Fruit fly (Drosophila melanogaster) whole organism, embryonic: Measurements from ENCODE around the gene HHEX.
A peak's percentile ranks its signal among the peaks of the same experiment; 100 is the strongest.

ENCODE experiments used
- Bteb2 ChIP-seq: fragments of 200-800 bp; sonication (Bioruptor generic); optimal IDR thresholded peaks from 2 replicates; lab custom pipeline; 2016; ENCODE audit warnings: missing biosample characterization, missing genetic modification characterization
- CG10209 ChIP-seq: fragments of 200-800 bp; sonication (Bioruptor generic); optimal IDR thresholded peaks from 3 replicates; lab custom pipeline; 2017; ENCODE audit warnings: missing biosample characterization, mild to moderate bottlenecking, missing genetic modification characterization, missing genetic modification reagents
- CG11247 ChIP-seq: fragments of 200-800 bp; sonication (Bioruptor generic); IDR thresholded peaks from 2 replicates; pipeline ENCODE4 v1.3.6; 2022; ENCODE audit warnings: missing biosample characterization, missing genetic modification characterization
- CG12104 ChIP-seq: fragments of 200-800 bp; sonication (Bioruptor generic); optimal IDR thresholded peaks from 3 replicates; lab custom pipeline; 2016; ENCODE audit warnings: missing biosample characterization, missing genetic modification characterization
- CG12659 ChIP-seq: fragments of 200-800 bp; sonication (Bioruptor generic); optimal IDR thresholded peaks from 3 replicates; lab custom pipeline; 2017; ENCODE audit warnings: mild to moderate bottlenecking, missing biosample characterization, missing genetic modification reagents, missing genetic modification characterization
- CG15601 ChIP-seq: fragments of 200-800 bp; sonication (Bioruptor generic); optimal IDR thresholded peaks from 3 replicates; lab custom pipeline; 2019; ENCODE audit warnings: missing biosample characterization, mild to moderate bottlenecking, missing genetic modification characterization, moderate library complexity
- CG1602 ChIP-seq: fragments of 200-800 bp; sonication (Bioruptor generic); optimal IDR thresholded peaks from 3 replicates; lab custom pipeline; 2016; ENCODE audit warnings: missing biosample characterization, missing genetic modification characterization
- CG16779 ChIP-seq: fragments of 200-800 bp; sonication (Bioruptor generic); IDR thresholded peaks from 2 replicates; pipeline ENCODE4 v1.3.6; 2022; ENCODE audit warnings: missing biosample characterization, missing genetic modification characterization
- CG17568 ChIP-seq: fragments of 200-800 bp; sonication (Bioruptor generic); optimal IDR thresholded peaks from 2 replicates; lab custom pipeline; 2018; ENCODE audit warnings: missing biosample characterization, mild to moderate bottlenecking, missing genetic modification characterization, moderate library complexity
- CG17829 ChIP-seq: fragments of 200-800 bp; optimal IDR thresholded peaks from 2 replicates; lab custom pipeline; 2019; ENCODE audit warnings: missing biosample characterization, mild to moderate bottlenecking, missing genetic modification characterization, moderate library complexity
- CG1832 ChIP-seq: fragments of 200-800 bp; sonication (Bioruptor generic); optimal IDR thresholded peaks from 2 replicates; lab custom pipeline; 2017; ENCODE audit warnings: missing biosample characterization, mild to moderate bottlenecking, missing genetic modification characterization, inconsistent platforms
- CG18476 ChIP-seq: fragments of 200-800 bp; sonication (Bioruptor generic); optimal IDR thresholded peaks from 2 replicates; lab custom pipeline; 2016; ENCODE audit warnings: missing biosample characterization, mild to moderate bottlenecking, missing genetic modification characterization
- CG30403 ChIP-seq: fragments of 200-800 bp; sonication (Bioruptor generic); optimal IDR thresholded peaks from 3 replicates; lab custom pipeline; 2016; ENCODE audit warnings: missing biosample characterization, missing genetic modification characterization
- CG3065 ChIP-seq: fragments of 200-800 bp; sonication (Bioruptor generic); optimal IDR thresholded peaks from 2 replicates; lab custom pipeline; 2016; ENCODE audit warnings: missing biosample characterization, missing genetic modification characterization
- CG32772 ChIP-seq: fragments of 200-800 bp; sonication (Bioruptor generic); IDR thresholded peaks from 2 replicates; pipeline ENCODE4 v1.3.6; 2022; ENCODE audit warnings: missing biosample characterization, missing genetic modification characterization
- CG3281 ChIP-seq: fragments of 200-800 bp; sonication (Bioruptor generic); optimal IDR thresholded peaks from 3 replicates; lab custom pipeline; 2017; ENCODE audit warnings: missing biosample characterization, mild to moderate bottlenecking, missing genetic modification characterization
- CG33213 ChIP-seq: fragments of 200-800 bp; sonication (Bioruptor generic); optimal IDR thresholded peaks from 3 replicates; lab custom pipeline; 2016; ENCODE audit warnings: missing biosample characterization, missing genetic modification characterization
- CG34224 ChIP-seq: fragments of 200-800 bp; sonication (Bioruptor generic); IDR thresholded peaks from 3 replicates; pipeline ENCODE4 v1.3.6; 2022; ENCODE audit warnings: missing biosample characterization, missing genetic modification characterization; ENCODE audit not compliant: partially characterized antibody
- CG4360 ChIP-seq: fragments of 200-800 bp; sonication (Bioruptor generic); IDR thresholded peaks from 2 replicates; pipeline ENCODE4 v1.3.6; 2022; ENCODE audit warnings: missing biosample characterization, missing genetic modification characterization
- CG4424 ChIP-seq: fragments of 200-800 bp; sonication (Bioruptor generic); optimal IDR thresholded peaks from 3 replicates; lab custom pipeline; 2016; ENCODE audit warnings: missing biosample characterization, missing genetic modification characterization
- CG7372 ChIP-seq: fragments of 200-800 bp; sonication (Bioruptor generic); IDR thresholded peaks from 2 replicates; pipeline ENCODE4 v1.3.6; 2022; ENCODE audit warnings: missing biosample characterization, missing genetic modification characterization
- CG7556 ChIP-seq: fragments of 200-800 bp; sonication (Bioruptor generic); optimal IDR thresholded peaks from 2 replicates; lab custom pipeline; 2017; ENCODE audit warnings: missing biosample characterization, mild to moderate bottlenecking, missing genetic modification characterization
- CG9932 ChIP-seq: fragments of 200-800 bp; sonication (Bioruptor generic); IDR thresholded peaks from 2 replicates; pipeline ENCODE4 v1.3.6; 2022; ENCODE audit warnings: missing biosample characterization, missing genetic modification characterization
- CTCF ChIP-seq: fragments of 200-800 bp; sonication (Bioruptor generic); optimal IDR thresholded peaks from 2 replicates; lab custom pipeline; 2017; ENCODE audit warnings: missing biosample characterization, mild to moderate bottlenecking, missing genetic modification characterization, moderate library complexity
- Dek ChIP-seq: fragments of 200-800 bp; sonication (Bioruptor generic); optimal IDR thresholded peaks from 3 replicates; lab custom pipeline; 2019; ENCODE audit warnings: missing biosample characterization, mild to moderate bottlenecking, missing genetic modification characterization, moderate library complexity
- Hmr ChIP-seq: fragments of 200-800 bp; sonication (Bioruptor generic); optimal IDR thresholded peaks from 3 replicates; lab custom pipeline; 2017; ENCODE audit warnings: mild to moderate bottlenecking, missing biosample characterization, missing genetic modification reagents, missing genetic modification characterization
- MBD-R2 ChIP-seq: fragments of 200-800 bp; sonication (Bioruptor generic); IDR thresholded peaks from 2 replicates; pipeline ENCODE4 v1.3.6; 2022; ENCODE audit warnings: missing biosample characterization, missing genetic modification characterization
- Max ChIP-seq: fragments of 200-800 bp; sonication (Bioruptor generic); optimal IDR thresholded peaks from 2 replicates; lab custom pipeline; 2016; ENCODE audit warnings: missing biosample characterization, mild to moderate bottlenecking, missing genetic modification characterization
- Nf-YB ChIP-seq: fragments of 200-800 bp; sonication (Bioruptor generic); optimal IDR thresholded peaks from 3 replicates; lab custom pipeline; 2019; ENCODE audit warnings: missing biosample characterization, mild to moderate bottlenecking, missing genetic modification characterization, moderate library complexity
- Rfx ChIP-seq: fragments of 200-800 bp; sonication (Bioruptor generic); IDR thresholded peaks from 2 replicates; pipeline ENCODE4 v1.3.6; 2022; ENCODE audit warnings: missing biosample characterization, missing genetic modification characterization
- Side ChIP-seq: fragments of 200-800 bp; sonication (Bioruptor generic); optimal IDR thresholded peaks from 2 replicates; lab custom pipeline; 2016; ENCODE audit warnings: missing biosample characterization, missing genetic modification characterization
- TFAM ChIP-seq: fragments of 200-800 bp; sonication (Bioruptor generic); optimal IDR thresholded peaks from 2 replicates; lab custom pipeline; 2017; ENCODE audit warnings: missing biosample characterization, missing genetic modification characterization, inconsistent platforms
- ac ChIP-seq: fragments of 200-800 bp; sonication (Bioruptor generic); optimal IDR thresholded peaks from 3 replicates; lab custom pipeline; 2017; ENCODE audit warnings: missing biosample characterization, mild to moderate bottlenecking, missing genetic modification characterization
- dmrt99B ChIP-seq: fragments of 200-800 bp; sonication (Bioruptor generic); optimal IDR thresholded peaks from 2 replicates; lab custom pipeline; 2018; ENCODE audit warnings: missing biosample characterization, mild to moderate bottlenecking, missing genetic modification characterization, moderate library complexity
- grau ChIP-seq: fragments of 200-800 bp; optimal IDR thresholded peaks from 3 replicates; lab custom pipeline; 2019; ENCODE audit warnings: missing biosample characterization, mild to moderate bottlenecking, missing genetic modification characterization, moderate library complexity
- gro ChIP-seq: fragments of 200-800 bp; sonication (Bioruptor generic); optimal IDR thresholded peaks from 2 replicates; lab custom pipeline; 2016; ENCODE audit warnings: missing biosample characterization, missing genetic modification characterization
- hb ChIP-seq: fragments of 200-800 bp; sonication (Bioruptor generic); IDR thresholded peaks from 3 replicates; pipeline ENCODE4 v1.3.6; 2022; ENCODE audit warnings: missing biosample characterization, missing genetic modification characterization; ENCODE audit not compliant: partially characterized antibody
- jigr1 ChIP-seq: fragments of 200-800 bp; sonication (Bioruptor generic); IDR thresholded peaks from 3 replicates; pipeline ENCODE4 v1.3.6; 2022; ENCODE audit warnings: missing biosample characterization, missing genetic modification characterization
- klu ChIP-seq: fragments of 200-800 bp; sonication (Bioruptor generic); IDR thresholded peaks from 2 replicates; pipeline ENCODE4 v1.3.6; 2022; ENCODE audit warnings: missing biosample characterization, missing genetic modification characterization
- luna ChIP-seq: fragments of 200-800 bp; sonication (Bioruptor generic); optimal IDR thresholded peaks from 2 replicates; lab custom pipeline; 2016; ENCODE audit warnings: missing biosample characterization, missing genetic modification characterization
- maf-S ChIP-seq: fragments of 200-800 bp; sonication (Bioruptor generic); optimal IDR thresholded peaks from 2 replicates; lab custom pipeline; 2016; ENCODE audit warnings: missing biosample characterization, missing genetic modification characterization
- phol ChIP-seq: fragments of 200-800 bp; sonication (Bioruptor generic); optimal IDR thresholded peaks from 3 replicates; lab custom pipeline; 2018; ENCODE audit warnings: missing biosample characterization, mild to moderate bottlenecking, missing genetic modification characterization, moderate library complexity
- scrt ChIP-seq: fragments of 200-800 bp; sonication (Bioruptor generic); optimal IDR thresholded peaks from 2 replicates; lab custom pipeline; 2018; ENCODE audit warnings: missing biosample characterization, mild to moderate bottlenecking, missing genetic modification characterization, moderate library complexity
- sd ChIP-seq: fragments of 200-800 bp; sonication (Bioruptor generic); optimal IDR thresholded peaks from 3 replicates; lab custom pipeline; 2018; ENCODE audit warnings: missing biosample characterization, mild to moderate bottlenecking, missing genetic modification characterization, moderate library complexity
- stwl ChIP-seq: fragments of 200-800 bp; sonication (Bioruptor generic); optimal IDR thresholded peaks from 3 replicates; lab custom pipeline; 2018; ENCODE audit warnings: missing biosample characterization, mild to moderate bottlenecking, missing genetic modification characterization, moderate library complexity
- tna ChIP-seq: fragments of 200-800 bp; sonication (Bioruptor generic); IDR thresholded peaks from 2 replicates; pipeline ENCODE4 v1.3.6; 2022; ENCODE audit warnings: missing biosample characterization, missing genetic modification characterization; ENCODE audit not compliant: partially characterized antibody
- twi ChIP-seq: fragments of 200-800 bp; optimal IDR thresholded peaks from 2 replicates; lab custom pipeline; 2019; ENCODE audit warnings: missing biosample characterization, mild to moderate bottlenecking, missing genetic modification characterization, moderate library complexity
- tx ChIP-seq: fragments of 200-800 bp; sonication (Bioruptor generic); optimal IDR thresholded peaks from 2 replicates; lab custom pipeline; 2016; ENCODE audit warnings: missing biosample characterization, missing genetic modification characterization
- vfl ChIP-seq: fragments of 200-800 bp; sonication (Bioruptor generic); optimal IDR thresholded peaks from 2 replicates; lab custom pipeline; 2016; ENCODE audit warnings: missing biosample characterization, missing genetic modification characterization

Gene HHEX

DNA sequence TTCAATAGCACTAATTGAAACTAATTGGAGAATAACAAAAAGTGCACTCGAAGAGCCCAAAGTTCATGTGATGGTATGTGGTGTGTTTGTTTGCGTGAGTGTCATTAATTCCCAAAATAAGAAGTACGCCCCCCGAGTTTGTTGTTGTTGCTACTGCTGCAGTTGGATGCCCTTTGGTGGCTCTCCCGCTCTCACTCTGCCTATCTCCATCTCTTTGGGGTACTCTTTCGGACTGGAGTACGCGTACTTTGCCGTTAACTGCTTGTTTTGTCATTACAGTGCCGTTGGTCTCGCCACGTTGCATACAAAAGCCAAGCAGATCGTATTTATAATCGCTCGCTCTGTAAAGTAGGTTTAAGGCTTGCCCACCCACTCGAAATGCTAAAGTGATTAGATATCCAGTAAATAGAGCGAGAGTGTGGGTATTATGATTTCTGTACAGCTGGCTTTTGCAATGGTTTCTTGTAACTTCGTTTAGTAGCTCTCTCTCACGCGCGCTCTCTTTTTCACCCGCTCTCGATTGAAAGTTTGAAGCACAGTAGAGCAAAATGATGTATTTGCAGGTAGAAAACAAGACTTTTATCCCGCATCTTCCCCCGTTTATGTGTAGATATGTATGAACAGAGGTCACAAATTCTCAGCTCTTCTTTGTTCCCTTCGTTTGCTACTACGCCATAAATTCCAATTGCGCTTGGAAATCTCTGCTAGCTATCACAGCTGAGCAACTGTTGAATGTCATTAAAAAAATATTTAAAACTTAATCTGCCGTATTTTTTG, 31.4 kb upstream of the HHEX start (continued):
- TF ChIP-seq CG17568 (peak; percentile 44), Dek (peak; percentile 23), CG1602 (GFP tag; lab: Kevin White, UChicago) (peak; percentile 28), Nf-YB (GFP tag; lab: Kevin White, UChicago) (peak; percentile 14), CG18476 (no peak), Hmr (GFP tag; lab: Kevin White, UChicago) (peak; percentile 58), tx (GFP tag; lab: Kevin White, UChicago) (no peak), maf-S (GFP tag; lab: Kevin White, UChicago) (no peak), CG12104 (peak; percentile 33), CG16779 (GFP tag; lab: Robert Waterston, UW) (no peak), vfl (GFP tag; lab: Kevin White, UChicago) (no peak), CTCF (GFP tag; lab: Kevin White, UChicago) (peak; percentile 15), CG12659 (peak; percentile 45), CG15601 (no peak), CG4360 (GFP tag; lab: Robert Waterston, UW) (peak; percentile 88), CG3281 (GFP tag; lab: Kevin White, UChicago) (peak; percentile 26), Bteb2 (peak; percentile 15)
- TF ChIP-seq, all 482 proteins: peak for 144

DNA sequence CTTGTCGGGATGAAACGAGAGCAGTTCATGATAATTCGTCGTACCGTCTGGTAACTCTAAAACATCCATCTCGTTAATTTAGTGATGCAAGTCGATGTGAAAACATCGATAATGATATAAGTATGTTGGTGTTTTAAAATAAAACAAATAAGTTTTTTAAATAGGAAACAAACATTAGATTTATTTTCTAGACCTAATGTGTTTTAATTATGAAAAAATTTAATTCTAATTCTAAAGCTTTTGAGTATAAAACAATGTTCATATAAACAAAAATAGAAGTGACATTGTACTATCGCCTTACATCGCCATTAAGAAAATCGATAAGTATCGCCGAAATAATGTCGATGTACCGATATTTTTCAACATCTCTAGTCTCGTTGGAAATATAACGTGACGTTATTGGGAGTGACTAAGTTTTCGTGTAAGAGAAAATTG, 30.3 kb upstream of the HHEX start, which contains the start of gene Rab11:
TSS of gene Rab11 (plus strand) at position 363 of the 435 bp plus-strand sequence.
- TF ChIP-seq Max (GFP tag; lab: Kevin White, UChicago) (peak; percentile 71), CG9932 (peak; percentile 78), scrt (GFP tag; lab: Kevin White, UChicago) (peak; percentile 10), sd (tag; lab: Kevin White, UChicago) (peak; percentile 21), Side (GFP tag; lab: Kevin White, UChicago) (no peak), MBD-R2 (GFP tag; lab: Robert Waterston, UW) (0 out of 2 replicates have a peak, but pooled peaks have one; percentile 15), tna (GFP tag; lab: Robert Waterston, UW) (peak; percentile 67), CG7556 (GFP tag; lab: Kevin White, UChicago) (peak; percentile 42), CG32772 (no peak), stwl (peak; percentile 69), CG10209 (GFP tag; lab: Kevin White, UChicago) (peak; percentile 38), ac (GFP tag; lab: Kevin White, UChicago) (no peak), twi (tag; lab: Kevin White, UChicago) (peak; percentile 11), dmrt99B (peak; percentile 30), phol (tag; lab: Kevin White, UChicago) (peak; percentile 88), CG17829 (tag; lab: Kevin White, UChicago) (peak; percentile 46), CG34224 (GFP tag; lab: Robert Waterston, UW) (peak; percentile 87), hb (GFP tag; lab: Robert Waterston, UW) (peak; percentile 81), CG33213 (GFP tag; lab: Kevin White, UChicago) (peak; percentile 2), Rfx (GFP tag; lab: Robert Waterston, UW) (peak; percentile 49), CG4424 (GFP tag; lab: Kevin White, UChicago) (peak; percentile 27), CG3065 (GFP tag; lab: Kevin White, UChicago) (peak; percentile 19), gro (GFP tag; lab: Kevin White, UChicago) (no peak), grau (peak; percentile 61), CG1832 (GFP tag; lab: Kevin White, UChicago) (no peak), TFAM (GFP tag; lab: Kevin White, UChicago) (no peak), CG30403 (GFP tag; lab: Kevin White, UChicago) (peak; percentile 75), jigr1 (GFP tag; lab: Robert Waterston, UW) (peak; percentile 5; the same call in 1 of the 3 replicates), CG11247 (GFP tag; lab: Robert Waterston, UW) (0 out of 2 replicates have a peak, but pooled peaks have one; percentile 26), CG7372 (GFP tag; lab: Robert Waterston, UW) (no peak), luna (GFP tag; lab: Kevin White, UChicago) (no peak), klu (GFP tag; lab: Robert Waterston, UW) (no peak)
